Fruit fly (Drosophila melanogaster): ENCODE results near the gene RpS27A.

Gene RpS27A

dm6 chr2L:10439174-10439573 lies 31.0 kb downstream of the RpS27A start, which contains the start of gene Nse4 (continued):
- TF ChIP-seq nau (GFP tag; optimal IDR thresholded peaks at IDR 0.05): no peak
- no peak for TF ChIP-seq CG11085 (GFP tag; IDR thresholded peaks at IDR 0.05)
- no peak for TF ChIP-seq CG10565 (GFP tag; optimal IDR thresholded peaks at IDR 0.05)
- no peak for TF ChIP-seq Stat92E (GFP tag; optimal IDR thresholded peaks at IDR 0.05)
- TF ChIP-seq Doc3 (GFP tag; IDR thresholded peaks at IDR 0.05; ENCODE audit: partially characterized antibody): peak; percentile 46; the same call in 2 of the 3 replicates
- TF ChIP-seq CG6791 (GFP tag; IDR thresholded peaks at IDR 0.05; ENCODE audit: partially characterized antibody): peak; percentile 90
- TF ChIP-seq CG4617 (GFP tag; optimal IDR thresholded peaks at IDR 0.05; ENCODE audit: borderline replicate concordance): peak; percentile 41
- TF ChIP-seq CG2120 (GFP tag; optimal IDR thresholded peaks at IDR 0.05): no peak
- TF ChIP-seq CG7745 (tag; optimal IDR thresholded peaks at IDR 0.05): no peak
- peak; percentile 88 for TF ChIP-seq vnd (GFP tag; IDR thresholded peaks at IDR 0.05; ENCODE audit: partially characterized antibody)
- TF ChIP-seq CoRest (tag; optimal IDR thresholded peaks at IDR 0.05): peak; percentile 5
- no peak for TF ChIP-seq unpg (GFP tag; optimal IDR thresholded peaks at IDR 0.05)
- TF ChIP-seq CG10267 (tag; optimal IDR thresholded peaks at IDR 0.05): peak; percentile 31
- TF ChIP-seq trem (tag; optimal IDR thresholded peaks at IDR 0.05): peak; percentile 37
- TF ChIP-seq cad (GFP tag; optimal IDR thresholded peaks at IDR 0.05): no peak
- TF ChIP-seq Sry-δ (GFP tag; optimal IDR thresholded peaks at IDR 0.05): peak; percentile 38
- TF ChIP-seq zf30C (GFP tag; optimal IDR thresholded peaks at IDR 0.05): no peak
- peak; percentile 93 for TF ChIP-seq Dref (GFP tag; IDR thresholded peaks at IDR 0.05)
- peak; percentile 99 for TF ChIP-seq CG1603 (tag; optimal IDR thresholded peaks at IDR 0.05)
- TF ChIP-seq CG34376 (GFP tag; optimal IDR thresholded peaks at IDR 0.05): no peak
- no peak for TF ChIP-seq CG31224 (GFP tag; IDR thresholded peaks at IDR 0.05)
- TF ChIP-seq HLH4C (GFP tag; IDR thresholded peaks at IDR 0.05; ENCODE audit: partially characterized antibody): peak; percentile 94
- peak; percentile 93 for TF ChIP-seq CG14860 (GFP tag; IDR thresholded peaks at IDR 0.05; ENCODE audit: partially characterized antibody)
- peak; percentile 15 for TF ChIP-seq zen (tag; optimal IDR thresholded peaks at IDR 0.05)
- no peak for TF ChIP-seq CTCF (GFP tag; optimal IDR thresholded peaks at IDR 0.05)
- TF ChIP-seq row (GFP tag; IDR thresholded peaks at IDR 0.05): peak; percentile 40; the same call in 1 of the 3 replicates
- no peak for TF ChIP-seq Drgx (GFP tag; IDR thresholded peaks at IDR 0.05)
- peak; percentile 95 for TF ChIP-seq ato (GFP tag; IDR thresholded peaks at IDR 0.05; ENCODE audit: partially characterized antibody)
- peak; percentile 23 for TF ChIP-seq CG2712 (tag; optimal IDR thresholded peaks at IDR 0.05)
- TF ChIP-seq CG15601 (tag; optimal IDR thresholded peaks at IDR 0.05): no peak
- no peak for TF ChIP-seq fd3F (GFP tag; optimal IDR thresholded peaks at IDR 0.05)
- TF ChIP-seq CG17829 (tag; optimal IDR thresholded peaks at IDR 0.05): peak; percentile 10
- no peak for TF ChIP-seq lmd (GFP tag; IDR thresholded peaks at IDR 0.05)
- TF ChIP-seq Neu2 (GFP tag; optimal IDR thresholded peaks at IDR 0.05; ENCODE audit: borderline replicate concordance): no peak
- no peak for TF ChIP-seq br (optimal IDR thresholded peaks at IDR 0.05)
- peak; percentile 83 for TF ChIP-seq nerfin-2 (GFP tag; IDR thresholded peaks at IDR 0.05; ENCODE audit: partially characterized antibody)
- TF ChIP-seq CG7357 (GFP tag; IDR thresholded peaks at IDR 0.05): peak; percentile 85
- TF ChIP-seq CG16813 (GFP tag; IDR thresholded peaks at IDR 0.05; ENCODE audit: partially characterized antibody): peak; percentile 82
- no peak for TF ChIP-seq HmgD (GFP tag; optimal IDR thresholded peaks at IDR 0.05)
- peak; percentile 91 for TF ChIP-seq Bgb (GFP tag; IDR thresholded peaks at IDR 0.05; ENCODE audit: partially characterized antibody)
- no peak for TF ChIP-seq mam (GFP tag; optimal IDR thresholded peaks at IDR 0.05)
- peak; percentile 15 for TF ChIP-seq nmo (GFP tag; optimal IDR thresholded peaks at IDR 0.05)
- peak; percentile 80; the same call in 2 of the 3 replicates for TF ChIP-seq mld (GFP tag; IDR thresholded peaks at IDR 0.05; ENCODE audit: partially characterized antibody)
- TF ChIP-seq pho (GFP tag; optimal IDR thresholded peaks at IDR 0.05): no peak
- peak; percentile 77 for TF ChIP-seq Dll (GFP tag; IDR thresholded peaks at IDR 0.05; ENCODE audit: partially characterized antibody)
- peak; percentile 25 for TF ChIP-seq CG15514 (GFP tag; optimal IDR thresholded peaks at IDR 0.05)
- no peak for TF ChIP-seq schlank (tag; optimal IDR thresholded peaks at IDR 0.05)
- TF ChIP-seq CG13287 (GFP tag; IDR thresholded peaks at IDR 0.05; ENCODE audit: partially characterized antibody): peak; percentile 86
- TF ChIP-seq ftz-f1 (GFP tag; optimal IDR thresholded peaks at IDR 0.05): no peak
- TF ChIP-seq sisA (GFP tag; IDR thresholded peaks at IDR 0.05): no peak
